Worm (Caenorhabditis elegans): ENCODE data around the gene pan-1.

DNA sequence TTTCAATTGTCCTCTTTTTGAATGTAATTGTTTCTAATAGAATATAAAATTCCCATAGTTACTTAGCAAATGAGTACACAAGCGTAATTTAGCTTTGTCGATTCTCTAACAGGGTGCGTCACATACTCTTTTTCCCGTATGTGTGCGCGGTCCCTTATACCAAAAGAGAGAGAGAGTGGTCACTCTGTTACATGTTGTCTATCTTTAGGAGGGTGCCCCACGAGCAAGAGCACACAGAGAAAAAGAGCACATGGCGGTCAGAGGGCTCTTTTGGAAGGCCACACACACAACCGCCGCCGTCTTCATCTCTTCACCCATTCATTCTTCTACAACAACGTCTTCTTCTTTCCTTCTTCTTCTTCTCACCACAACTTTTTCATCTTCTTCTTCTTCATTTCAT, 48.6 kb upstream of the pan-1 start:
- TF ChIP-seq ceh-45 (GFP tag; IDR thresholded peaks at IDR 0.05) (no peak), sox-4 (tag; optimal IDR thresholded peaks at IDR 0.05) (no peak), pqm-1 (tag; optimal IDR thresholded peaks at IDR 0.05) (no peak), ceh-14 (tag; optimal IDR thresholded peaks at IDR 0.05) (peak; percentile 0), ahr-1 (tag; optimal IDR thresholded peaks at IDR 0.05) (no peak), ama-1 (optimal IDR thresholded peaks at IDR 0.05) (no peak)

All from whole organism, late embryonic.